Worm (Caenorhabditis elegans) whole organism, early embryonic: ENCODE data around the gene B0244.15.

Experiments
- B0310.2 ChIP-seq: sonication (generic microtip); optimal IDR thresholded peaks from 2 replicates; lab custom pipeline; 2016; ENCODE audit warnings: mild to moderate bottlenecking, missing genetic modification characterization, missing compliant biosample characterization
- F13C5.2 ChIP-seq: sonication (generic microtip); optimal IDR thresholded peaks from 2 replicates; lab custom pipeline; 2017; ENCODE audit warnings: mild to moderate bottlenecking, missing genetic modification characterization, inconsistent platforms, missing compliant biosample characterization
- aly-1 ChIP-seq: sonication (generic microtip); optimal IDR thresholded peaks from 2 replicates; lab custom pipeline; 2016; ENCODE audit warnings: missing genetic modification characterization, missing compliant biosample characterization
- ama-1 ChIP-seq: fragments of 150-350 bp; optimal IDR thresholded peaks from 2 replicates; lab custom pipeline; 2014
- ceh-13 ChIP-seq: fragments of 200-800 bp; sonication (Bioruptor generic); optimal IDR thresholded peaks from 2 replicates; lab custom pipeline; 2018; ENCODE audit warnings: mild to moderate bottlenecking, missing genetic modification characterization, missing compliant biosample characterization
- ceh-36 ChIP-seq: sonication (generic microtip); optimal IDR thresholded peaks from 2 replicates; lab custom pipeline; 2016; ENCODE audit warnings: missing genetic modification characterization, inconsistent platforms, missing compliant biosample characterization
- ets-7 ChIP-seq: sonication (generic microtip); optimal IDR thresholded peaks from 2 replicates; lab custom pipeline; 2016; ENCODE audit warnings: missing genotype, missing genetic modification characterization, missing compliant biosample characterization
- flt-1 ChIP-seq: fragments of 200-800 bp; sonication (Bioruptor generic); IDR thresholded peaks from 2 replicates; pipeline ENCODE4 v1.3.6; 2022; ENCODE audit warnings: missing genetic modification characterization, missing compliant biosample characterization
- hmbx-1 ChIP-seq: sonication (generic microtip); optimal IDR thresholded peaks from 2 replicates; lab custom pipeline; 2016; ENCODE audit warnings: mild to moderate bottlenecking, missing genetic modification characterization, missing compliant biosample characterization
- hmg-4 ChIP-seq: fragments of 200-800 bp; sonication (Bioruptor generic); optimal IDR thresholded peaks from 2 replicates; lab custom pipeline; 2018; ENCODE audit warnings: mild to moderate bottlenecking, missing genetic modification characterization, missing compliant biosample characterization
- hnd-1 ChIP-seq: sonication (generic microtip); optimal IDR thresholded peaks from 2 replicates; lab custom pipeline; 2016; ENCODE audit warnings: missing genetic modification characterization, missing compliant biosample characterization
- pes-1 ChIP-seq: fragments of 200-800 bp; sonication (Bioruptor generic); IDR thresholded peaks from 2 replicates; pipeline ENCODE4 v1.3.6; 2022; ENCODE audit warnings: missing genetic modification reagents, missing genetic modification characterization, missing compliant biosample characterization
- scrt-1 ChIP-seq: fragments of 200-800 bp; sonication (Bioruptor generic); IDR thresholded peaks from 2 replicates; pipeline ENCODE4 v1.3.6; 2022; ENCODE audit warnings: missing genetic modification characterization, missing compliant biosample characterization
- sea-1 ChIP-seq: fragments of 200-800 bp; sonication (Bioruptor generic); conservative IDR thresholded peaks from 2 replicates; pipeline ENCODE4 v1.3.6; 2022; ENCODE audit warnings: missing genetic modification characterization, missing compliant biosample characterization
- tbx-11 ChIP-seq: fragments of 200-800 bp; sonication (Bioruptor generic); IDR thresholded peaks from 2 replicates; pipeline ENCODE4 v1.3.6; 2022; ENCODE audit warnings: missing genetic modification characterization, missing compliant biosample characterization
- tbx-37 ChIP-seq: fragments of 200-800 bp; sonication (Bioruptor generic); conservative IDR thresholded peaks from 2 replicates; pipeline ENCODE4 v1.3.6; 2022; ENCODE audit warnings: missing genetic modification reagents, missing genetic modification characterization, missing compliant biosample characterization
- tra-4 ChIP-seq: sonication (generic microtip); optimal IDR thresholded peaks from 2 replicates; lab custom pipeline; 2017; ENCODE audit warnings: missing genetic modification characterization, missing compliant biosample characterization

The B0244.15 gene

DNA sequence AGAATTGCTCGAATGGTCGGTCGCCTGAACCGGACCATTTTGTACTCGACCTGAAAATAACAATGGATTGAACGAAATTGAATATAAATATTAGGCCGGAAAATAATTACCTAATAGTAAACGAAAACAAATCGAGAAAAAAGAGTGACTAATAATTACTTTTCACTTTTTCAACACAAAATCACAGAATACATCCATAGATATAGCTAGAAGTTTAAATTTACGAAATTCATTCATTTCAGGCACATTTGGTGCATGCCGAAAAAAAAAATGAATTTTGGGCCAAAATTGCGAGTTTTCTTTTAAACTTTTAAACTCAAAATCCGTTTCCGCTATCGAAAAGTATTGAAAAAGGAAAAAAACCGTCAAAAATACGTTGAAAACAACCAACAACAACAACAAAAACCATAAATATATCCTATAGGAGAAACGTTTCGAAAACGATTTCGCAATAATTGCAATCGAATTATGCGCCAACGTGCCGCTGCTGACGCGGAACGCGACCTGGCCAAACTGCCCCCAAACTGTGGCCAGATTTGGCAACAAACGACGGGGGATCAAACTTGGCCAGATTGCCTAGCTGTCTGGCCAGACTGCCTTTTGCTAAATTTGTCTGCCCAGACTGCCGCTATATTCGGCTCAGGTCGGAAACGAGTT lies 42.2 kb downstream of the B0244.15 start, which contains the start of gene Y37B11A.3:
TSS of gene Y37B11A.3 (minus strand) at position 51 of the 657 bp plus-strand sequence.
- TF ChIP-seq pes-1 (GFP tag; lab: Robert Waterston, UW) (no peak), hmbx-1 (no peak), aly-1 (tag; lab: Kevin White, UChicago) (no peak)

DNA sequence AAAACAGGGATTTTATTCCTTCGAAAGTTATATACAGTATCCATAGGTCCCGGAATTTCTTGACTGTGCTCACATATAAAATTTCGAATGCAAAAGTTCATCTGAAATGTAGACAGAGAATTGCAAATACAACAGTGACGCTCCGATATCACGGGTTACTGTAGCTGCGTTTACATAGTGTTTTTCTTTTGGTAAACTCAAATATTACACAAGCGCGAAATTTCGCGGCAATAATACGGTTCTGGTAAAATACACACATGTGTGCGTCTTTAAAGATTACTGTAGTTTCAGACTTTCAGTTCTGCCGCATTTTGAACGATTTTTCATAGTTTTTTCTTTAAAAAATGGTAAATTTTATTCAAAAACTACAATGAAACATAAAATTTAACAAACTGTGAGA lies 47.4 kb downstream of the B0244.15 start, which contains the start of gene rev-3:
TSS of gene rev-3 (minus strand) at position 101 of the 400 bp plus-strand sequence.
- TF ChIP-seq ceh-13 (no peak), ama-1 (lab: Kevin White, UChicago) (no peak), tra-4 (tag; lab: Kevin White, UChicago) (no peak), scrt-1 (GFP tag; lab: Robert Waterston, UW) (no peak), B0310.2 (no peak), hmg-4 (GFP tag; lab: Kevin White, UChicago) (no peak), ets-7 (tag; lab: Kevin White, UChicago) (no peak), ceh-36 (tag; lab: Kevin White, UChicago) (no peak), hnd-1 (tag; lab: Kevin White, UChicago) (no peak), hmbx-1 (no peak), pes-1 (GFP tag; lab: Robert Waterston, UW) (no peak), tbx-37 (no peak), aly-1 (tag; lab: Kevin White, UChicago) (no peak), flt-1 (GFP tag; lab: Robert Waterston, UW) (no peak), tbx-11 (GFP tag; lab: Robert Waterston, UW) (no peak), F13C5.2 (no peak), sea-1 (no peak)
